Worm (Caenorhabditis elegans) whole organism, L3 larva: Measurements from ENCODE around the gene Y49F6B.8.

Experiments
- fkh-10 ChIP-seq: sonication (generic microtip); optimal IDR thresholded peaks from 2 replicates; lab custom pipeline; 2017; ENCODE audit warnings: missing biosample characterization, missing genetic modification reagents, missing genetic modification characterization
- lin-39 ChIP-seq: fragments of 150-350 bp; optimal IDR thresholded peaks from 2 replicates; lab custom pipeline; 2018; ENCODE audit warnings: missing biosample characterization, missing genetic modification reagents, missing genetic modification characterization
- nfya-1 ChIP-seq: sonication (generic microtip); optimal IDR thresholded peaks from 2 replicates; lab custom pipeline; 2017; ENCODE audit warnings: missing genetic modification characterization, mild to moderate bottlenecking, missing compliant biosample characterization, antibody characterized with exemption, moderate library complexity; ENCODE audit not compliant: insufficient read depth

DNA sequence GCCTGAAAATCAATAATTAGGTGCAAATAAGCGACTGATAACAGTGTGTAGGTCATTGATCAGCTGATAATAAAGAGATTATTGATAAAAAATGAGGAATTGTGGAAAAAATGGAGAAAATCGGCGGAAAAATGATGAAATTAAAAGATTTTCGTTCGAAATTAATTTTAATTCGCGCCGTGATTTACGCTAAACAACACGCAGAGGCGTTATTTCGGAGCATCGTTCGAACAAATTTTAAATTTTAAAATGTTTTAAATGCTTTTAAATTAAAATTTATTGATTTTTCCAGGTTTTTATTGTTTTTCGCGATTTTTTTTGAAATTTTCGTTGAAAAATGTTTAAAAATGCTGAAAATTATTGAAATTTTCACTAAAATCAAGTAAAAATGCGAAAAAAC lies 17.9 kb upstream of the Y49F6B.8 start, which contains the start of gene Y49F6B.9:
- TF ChIP-seq lin-39 (tag; lab: Kevin White, UChicago) (no peak), fkh-10 (GFP tag; lab: Kevin White, UChicago) (no peak), nfya-1 (tag; lab: Kevin White, UChicago) (no peak)
